Worm (Caenorhabditis elegans) whole organism, L1 larva: ENCODE measurements around the gene pho-7.

Experiments
- nhr-90 ChIP-seq: sonication (generic microtip); optimal IDR thresholded peaks from 2 replicates; lab custom pipeline; 2016; ENCODE audit warnings: mild to moderate bottlenecking, missing genetic modification characterization, missing compliant biosample characterization; ENCODE audit not compliant: poor library complexity
- tbx-2 ChIP-seq: sonication (generic microtip); optimal IDR thresholded peaks from 2 replicates; lab custom pipeline; 2016; ENCODE audit warnings: missing genetic modification characterization, missing compliant biosample characterization
- unc-62 ChIP-seq: fragments of 150-350 bp; optimal IDR thresholded peaks from 2 replicates; lab custom pipeline; 2014; ENCODE audit warnings: missing biosample characterization, missing genetic modification reagents, missing genetic modification characterization
- ztf-4 ChIP-seq: fragments of 150-350 bp; optimal IDR thresholded peaks from 2 replicates; lab custom pipeline; 2014; ENCODE audit warnings: missing biosample characterization, missing genetic modification characterization

- TF ChIP-seq ztf-4 (tag; lab: Kevin White, UChicago) (no peak), tbx-2 (no peak), unc-62 (no peak), nhr-90 (tag; lab: Kevin White, UChicago) (no peak)
These were observed 40.2 kb upstream of the pho-7 start for ce11 chrX:10981374-10981773.
